Worm (Caenorhabditis elegans) whole organism, late embryonic: Measurements from ENCODE around the gene col-132.

Experiments used
- C08G9.2 ChIP-seq: sonication (generic microtip); optimal IDR thresholded peaks from 2 replicates; lab custom pipeline; 2016; ENCODE audit warnings: mild to moderate bottlenecking, missing genetic modification characterization, moderate library complexity, missing compliant biosample characterization
- F13H6.1 ChIP-seq: sonication (generic microtip); optimal IDR thresholded peaks from 2 replicates; lab custom pipeline; 2016; ENCODE audit warnings: missing genetic modification characterization, missing compliant biosample characterization
- K02D7.2 ChIP-seq: sonication (generic microtip); optimal IDR thresholded peaks from 2 replicates; lab custom pipeline; 2017; ENCODE audit warnings: mild to moderate bottlenecking, missing genetic modification characterization, missing compliant biosample characterization
- ahr-1 ChIP-seq: sonication (generic microtip); optimal IDR thresholded peaks from 2 replicates; lab custom pipeline; 2016; ENCODE audit warnings: missing genetic modification characterization, missing compliant biosample characterization
- ama-1 ChIP-seq: fragments of 150-350 bp; optimal IDR thresholded peaks from 2 replicates; lab custom pipeline; 2014
- ceh-19 ChIP-seq: fragments of 200-800 bp; sonication (Bioruptor generic); optimal IDR thresholded peaks from 2 replicates; lab custom pipeline; 2018; ENCODE audit warnings: mild to moderate bottlenecking, missing genetic modification characterization, missing compliant biosample characterization
- ceh-2 ChIP-seq: sonication (generic microtip); optimal IDR thresholded peaks from 2 replicates; lab custom pipeline; 2016; ENCODE audit warnings: missing genotype, missing genetic modification characterization, missing compliant biosample characterization
- ceh-24 ChIP-seq: sonication (generic microtip); optimal IDR thresholded peaks from 2 replicates; lab custom pipeline; 2016; ENCODE audit warnings: mild to moderate bottlenecking, missing genetic modification characterization, missing compliant biosample characterization
- ceh-30 ChIP-seq: fragments of 150-350 bp; optimal IDR thresholded peaks from 2 replicates; lab custom pipeline; 2014; ENCODE audit warnings: missing biosample characterization, missing genetic modification characterization
- ceh-48 ChIP-seq: sonication (generic microtip); optimal IDR thresholded peaks from 2 replicates; lab custom pipeline; 2016; ENCODE audit warnings: missing genetic modification characterization, inconsistent platforms, missing compliant biosample characterization
- ceh-6 ChIP-seq: fragments of 200-800 bp; sonication (Bioruptor generic); optimal IDR thresholded peaks from 2 replicates; lab custom pipeline; 2018; ENCODE audit warnings: mild to moderate bottlenecking, missing genetic modification characterization, missing compliant biosample characterization
- che-1 ChIP-seq: sonication (generic microtip); optimal IDR thresholded peaks from 2 replicates; lab custom pipeline; 2016; ENCODE audit warnings: mild to moderate bottlenecking, missing genetic modification characterization, missing compliant biosample characterization
- dve-1 ChIP-seq: sonication (generic microtip); optimal IDR thresholded peaks from 2 replicates; lab custom pipeline; 2017; ENCODE audit warnings: antibody characterized with exemption, mild to moderate bottlenecking, missing genetic modification characterization, missing compliant biosample characterization
- eyg-1 ChIP-seq: sonication (generic microtip); optimal IDR thresholded peaks from 2 replicates; lab custom pipeline; 2016; ENCODE audit warnings: missing genotype, missing genetic modification characterization, missing compliant biosample characterization
- fax-1 ChIP-seq: sonication (generic microtip); optimal IDR thresholded peaks from 2 replicates; lab custom pipeline; 2016; ENCODE audit warnings: missing genotype, missing genetic modification characterization, missing compliant biosample characterization
- fkh-6 ChIP-seq: sonication (generic microtip); optimal IDR thresholded peaks from 2 replicates; lab custom pipeline; 2016; ENCODE audit warnings: missing genetic modification characterization, missing compliant biosample characterization
- gmeb-2 ChIP-seq: sonication (generic microtip); optimal IDR thresholded peaks from 2 replicates; lab custom pipeline; 2016; ENCODE audit warnings: missing genetic modification characterization, inconsistent platforms, missing compliant biosample characterization
- hlh-6 ChIP-seq: sonication (generic microtip); optimal IDR thresholded peaks from 2 replicates; lab custom pipeline; 2016; ENCODE audit warnings: missing genotype, missing genetic modification characterization, missing compliant biosample characterization
- lin-11 ChIP-seq: fragments of 200-800 bp; sonication (Bioruptor generic); optimal IDR thresholded peaks from 2 replicates; lab custom pipeline; 2018; ENCODE audit warnings: mild to moderate bottlenecking, missing genetic modification characterization, missing compliant biosample characterization
- madf-2 ChIP-seq: sonication (generic microtip); optimal IDR thresholded peaks from 2 replicates; lab custom pipeline; 2017; ENCODE audit warnings: missing genetic modification characterization, missing compliant biosample characterization
- mec-3 ChIP-seq: sonication (generic microtip); optimal IDR thresholded peaks from 2 replicates; lab custom pipeline; 2016; ENCODE audit warnings: borderline replicate concordance, missing genetic modification characterization, missing compliant biosample characterization
- nhr-11 ChIP-seq: fragments of 150-350 bp; optimal IDR thresholded peaks from 2 replicates; lab custom pipeline; 2014; ENCODE audit warnings: missing biosample characterization, missing genetic modification characterization
- pag-3 ChIP-seq: sonication (generic microtip); optimal IDR thresholded peaks from 2 replicates; lab custom pipeline; 2016; ENCODE audit warnings: missing compliant biosample characterization, missing genetic modification characterization, borderline replicate concordance
- pat-9 ChIP-seq: fragments of 200-800 bp; sonication (Bioruptor generic); optimal IDR thresholded peaks from 2 replicates; lab custom pipeline; 2018; ENCODE audit warnings: mild to moderate bottlenecking, missing genetic modification characterization, moderate library complexity, missing compliant biosample characterization
- pha-2 ChIP-seq: sonication (generic microtip); optimal IDR thresholded peaks from 2 replicates; lab custom pipeline; 2017; ENCODE audit warnings: mild to moderate bottlenecking, missing genetic modification characterization, missing compliant biosample characterization
- pha-4 ChIP-seq: fragments of 150-350 bp; optimal IDR thresholded peaks from 2 replicates; lab custom pipeline; 2018; ENCODE audit warnings: missing biosample characterization, missing genetic modification reagents, missing genetic modification characterization
- pqm-1 ChIP-seq: sonication (generic microtip); optimal IDR thresholded peaks from 2 replicates; lab custom pipeline; 2016; ENCODE audit warnings: missing genetic modification characterization, missing compliant biosample characterization
- pros-1 ChIP-seq: fragments of 150-350 bp; optimal IDR thresholded peaks from 2 replicates; lab custom pipeline; 2014; ENCODE audit warnings: missing biosample characterization, missing genetic modification reagents, missing genetic modification characterization
- ref-2 ChIP-seq: sonication (generic microtip); optimal IDR thresholded peaks from 2 replicates; lab custom pipeline; 2016; ENCODE audit warnings: missing genetic modification characterization, missing compliant biosample characterization
- rnt-1 ChIP-seq: sonication (generic microtip); optimal IDR thresholded peaks from 2 replicates; lab custom pipeline; 2016; ENCODE audit warnings: missing genetic modification characterization, missing compliant biosample characterization
- sox-2 ChIP-seq: fragments of 200-800 bp; sonication (Bioruptor generic); IDR thresholded peaks from 2 replicates; pipeline ENCODE4 v1.3.6; 2022; ENCODE audit warnings: missing genetic modification reagents, missing genetic modification characterization, missing compliant biosample characterization
- tbx-2 ChIP-seq: sonication (generic microtip); optimal IDR thresholded peaks from 2 replicates; lab custom pipeline; 2016; ENCODE audit warnings: missing genetic modification characterization, missing compliant biosample characterization
- unc-42 ChIP-seq: sonication (generic microtip); optimal IDR thresholded peaks from 2 replicates; lab custom pipeline; 2016; ENCODE audit warnings: missing genotype, missing genetic modification characterization, missing compliant biosample characterization
- unc-86 ChIP-seq: sonication (generic microtip); optimal IDR thresholded peaks from 2 replicates; lab custom pipeline; 2016; ENCODE audit warnings: missing genetic modification characterization, missing compliant biosample characterization
- zip-5 ChIP-seq: sonication (generic microtip); optimal IDR thresholded peaks from 2 replicates; lab custom pipeline; 2016; ENCODE audit warnings: missing genetic modification characterization, missing compliant biosample characterization
- ztf-16 ChIP-seq: sonication (generic microtip); optimal IDR thresholded peaks from 2 replicates; lab custom pipeline; 2017; ENCODE audit warnings: missing genetic modification characterization, missing compliant biosample characterization

col-132 gene

ce11 chrIV:13059284-13059683, 31.6 kb downstream of the col-132 start, which contains the start of gene scl-3:
scl-3 (plus strand) TSS chrIV:13059584.
- TF ChIP-seq F13H6.1 (tag; lab: Kevin White, UChicago) = no peak
- TF ChIP-seq ceh-6 (GFP tag; lab: Kevin White, UChicago) = no peak
- TF ChIP-seq K02D7.2 = no peak
- no peak for TF ChIP-seq mec-3 (tag; lab: Kevin White, UChicago)
- TF ChIP-seq dve-1 (tag; lab: Kevin White, UChicago) = no peak
- TF ChIP-seq pag-3 (tag; lab: Kevin White, UChicago) = no peak
- TF ChIP-seq ceh-19 (GFP tag; lab: Kevin White, UChicago) = no peak
- TF ChIP-seq sox-2 (GFP tag; lab: Robert Waterston, UW) = no peak
- TF ChIP-seq nhr-11 (tag; lab: Kevin White, UChicago) = no peak
- no peak for TF ChIP-seq ceh-24 (tag; lab: Kevin White, UChicago)
- no peak for TF ChIP-seq lin-11 (tag; lab: Kevin White, UChicago)
- TF ChIP-seq fax-1 (tag; lab: Kevin White, UChicago) = no peak
- TF ChIP-seq che-1 (tag; lab: Kevin White, UChicago) = no peak
- no peak for TF ChIP-seq pha-4 (tag; lab: Kevin White, UChicago)
- TF ChIP-seq pat-9 (tag; lab: Kevin White, UChicago) = no peak
- no peak for TF ChIP-seq madf-2 (tag; lab: Kevin White, UChicago)
- TF ChIP-seq pha-2 = no peak
- no peak for TF ChIP-seq pros-1
- TF ChIP-seq pqm-1 (tag; lab: Kevin White, UChicago) = no peak

ce11 chrIV:13057418-13057817, 33.4 kb downstream of the col-132 start, which contains the start of gene scl-2:
scl-2 (plus strand) TSS chrIV:13057710.
- TF ChIP-seq ama-1 (lab: Kevin White, UChicago) (no peak), pag-3 (tag; lab: Kevin White, UChicago) (no peak), mec-3 (tag; lab: Kevin White, UChicago) (no peak), zip-5 (no peak), fkh-6 (tag; lab: Kevin White, UChicago) (no peak), ahr-1 (no peak), tbx-2 (tag; lab: Kevin White, UChicago) (no peak), gmeb-2 (tag; lab: Kevin White, UChicago) (no peak)

ce11 chrIV:13056026-13056425, 34.8 kb downstream of the col-132 start, which contains the start of gene scl-1:
scl-1 (plus strand) TSS chrIV:13056326.
- TF ChIP-seq unc-42 (tag; lab: Kevin White, UChicago) (no peak), ceh-19 (GFP tag; lab: Kevin White, UChicago) (no peak)

- TF ChIP-seq ref-2 = no peak
- TF ChIP-seq pha-2 = no peak
- TF ChIP-seq ztf-16 (tag; lab: Kevin White, UChicago) = no peak
- TF ChIP-seq pag-3 (tag; lab: Kevin White, UChicago) = no peak
Observed at ce11 chrIV:13052568-13052967, 38.3 kb downstream of the col-132 start, which contains the start of gene F49E11.7. F49E11.7 (plus strand) TSS chrIV:13052868.

ce11 chrIV:13051073-13051472, 39.8 kb downstream of the col-132 start, which contains the start of gene scl-11:
scl-11 (plus strand) TSS chrIV:13051373.
- TF ChIP-seq pag-3 (tag; lab: Kevin White, UChicago) (no peak), ceh-48 (tag; lab: Kevin White, UChicago) (no peak), unc-86 (no peak), K02D7.2 (no peak), C08G9.2 (tag; lab: Kevin White, UChicago) (no peak), hlh-6 (no peak), ceh-2 (no peak), unc-42 (tag; lab: Kevin White, UChicago) (no peak), ahr-1 (no peak), rnt-1 (tag; lab: Kevin White, UChicago) (no peak), eyg-1 (no peak), ceh-30 (no peak), dve-1 (tag; lab: Kevin White, UChicago) (no peak)
